Worm (Caenorhabditis elegans) whole organism, L3 larva: Measurements from ENCODE around the gene hrg-9.

Experiments
- ZK546.5 ChIP-seq: sonication (generic microtip); optimal IDR thresholded peaks from 2 replicates; lab custom pipeline; 2017; ENCODE audit warnings: missing biosample characterization, missing genetic modification characterization
- ama-1 ChIP-seq: fragments of 150-350 bp; optimal IDR thresholded peaks from 2 replicates; lab custom pipeline; 2018
- ceh-16 ChIP-seq: sonication (generic microtip); optimal IDR thresholded peaks from 2 replicates; lab custom pipeline; 2017; ENCODE audit warnings: missing biosample characterization, missing genetic modification characterization
- ceh-82 ChIP-seq: fragments of 150-350 bp; optimal IDR thresholded peaks from 2 replicates; lab custom pipeline; 2014; ENCODE audit warnings: missing biosample characterization, missing genetic modification characterization
- ceh-9 ChIP-seq: sonication (generic microtip); optimal IDR thresholded peaks from 2 replicates; lab custom pipeline; 2018; ENCODE audit warnings: missing biosample characterization, missing genetic modification characterization
- daf-12 ChIP-seq: fragments of 150-350 bp; optimal IDR thresholded peaks from 2 replicates; lab custom pipeline; 2014; ENCODE audit warnings: missing biosample characterization, missing genetic modification reagents, missing genetic modification characterization
- egl-27 ChIP-seq: sonication (generic microtip); optimal IDR thresholded peaks from 4 replicates; lab custom pipeline; 2017; ENCODE audit warnings: missing biosample characterization, missing genetic modification reagents, missing genetic modification characterization
- egl-5 ChIP-seq: fragments of 150-350 bp; optimal IDR thresholded peaks from 2 replicates; lab custom pipeline; 2017; ENCODE audit warnings: missing biosample characterization, missing genetic modification reagents, missing genetic modification characterization, inconsistent platforms
- elt-1 ChIP-seq: fragments of 150-350 bp; optimal IDR thresholded peaks from 2 replicates; lab custom pipeline; 2014; ENCODE audit warnings: missing biosample characterization, missing genetic modification characterization
- elt-2 ChIP-seq: sonication (generic microtip); optimal IDR thresholded peaks from 2 replicates; lab custom pipeline; 2016; ENCODE audit warnings: missing genetic modification reagents, mild to moderate bottlenecking, missing genetic modification characterization, missing compliant biosample characterization
- elt-3 ChIP-seq, 3 experiments: fragments of 150-350 bp in 1 of 3; sonication (generic microtip) in 2 of 3; optimal IDR thresholded peaks; 2 replicates in 2 of 3; 4 replicates in 1 of 3; lab custom pipeline; 2014 to 2017; ENCODE audit warnings: missing biosample characterization in 3 of 3, missing genetic modification characterization in 3 of 3
- eor-1 ChIP-seq, 2 experiments: fragments of 150-350 bp; optimal IDR thresholded peaks; 2 replicates each; lab custom pipeline; 2014 to 2018; ENCODE audit warnings: missing biosample characterization in 2 of 2, missing genetic modification characterization in 2 of 2
- fkh-10 ChIP-seq: sonication (generic microtip); optimal IDR thresholded peaks from 2 replicates; lab custom pipeline; 2017; ENCODE audit warnings: missing biosample characterization, missing genetic modification reagents, missing genetic modification characterization
- fkh-2 ChIP-seq: fragments of 150-350 bp; optimal IDR thresholded peaks from 2 replicates; lab custom pipeline; 2014; ENCODE audit warnings: missing biosample characterization, missing genetic modification reagents, missing genetic modification characterization
- fos-1 ChIP-seq: fragments of 150-350 bp; optimal IDR thresholded peaks from 2 replicates; lab custom pipeline; 2014; ENCODE audit warnings: missing biosample characterization, missing genetic modification characterization
- hmg-11 ChIP-seq: sonication (generic microtip); optimal IDR thresholded peaks from 2 replicates; lab custom pipeline; 2016; ENCODE audit warnings: missing genetic modification characterization, missing compliant biosample characterization
- jun-1 ChIP-seq: fragments of 150-350 bp; optimal IDR thresholded peaks from 2 replicates; lab custom pipeline; 2014; ENCODE audit warnings: missing biosample characterization, missing genetic modification reagents, missing genetic modification characterization
- lin-15B ChIP-seq: fragments of 150-350 bp; optimal IDR thresholded peaks from 2 replicates; lab custom pipeline; 2014; ENCODE audit warnings: missing biosample characterization, missing genetic modification characterization
- lin-39 ChIP-seq: fragments of 150-350 bp; optimal IDR thresholded peaks from 2 replicates; lab custom pipeline; 2018; ENCODE audit warnings: missing biosample characterization, missing genetic modification reagents, missing genetic modification characterization
- lsy-12 ChIP-seq: sonication (generic microtip); optimal IDR thresholded peaks from 2 replicates; lab custom pipeline; 2016; ENCODE audit warnings: mild to moderate bottlenecking, missing genetic modification characterization, missing compliant biosample characterization
- mml-1 ChIP-seq: fragments of 150-350 bp; sonication (generic microtip); optimal IDR thresholded peaks from 3 replicates; lab custom pipeline; 2014; ENCODE audit warnings: missing biosample characterization, missing genetic modification characterization
- nfya-1 ChIP-seq: sonication (generic microtip); optimal IDR thresholded peaks from 2 replicates; lab custom pipeline; 2017; ENCODE audit warnings: missing genetic modification characterization, mild to moderate bottlenecking, missing compliant biosample characterization, antibody characterized with exemption, moderate library complexity; ENCODE audit not compliant: insufficient read depth
- nhr-12 ChIP-seq: fragments of 150-350 bp; optimal IDR thresholded peaks from 2 replicates; lab custom pipeline; 2014; ENCODE audit warnings: missing biosample characterization, missing genetic modification characterization
- nhr-23 ChIP-seq: fragments of 150-350 bp; optimal IDR thresholded peaks from 2 replicates; lab custom pipeline; 2014; ENCODE audit warnings: missing biosample characterization, missing genetic modification reagents, missing genetic modification characterization
- nhr-237 ChIP-seq: fragments of 150-350 bp; optimal IDR thresholded peaks from 2 replicates; lab custom pipeline; 2014; ENCODE audit warnings: missing biosample characterization, missing genetic modification characterization
- nhr-25 ChIP-seq: sonication (generic microtip); optimal IDR thresholded peaks from 2 replicates; lab custom pipeline; 2017; ENCODE audit warnings: missing biosample characterization, missing genetic modification characterization
- nhr-43 ChIP-seq: sonication (generic microtip); optimal IDR thresholded peaks from 2 replicates; lab custom pipeline; 2016; ENCODE audit warnings: mild to moderate bottlenecking, missing genetic modification characterization, missing compliant biosample characterization; ENCODE audit not compliant: poor library complexity, severe bottlenecking
- nhr-67 ChIP-seq: fragments of 150-350 bp; optimal IDR thresholded peaks from 2 replicates; lab custom pipeline; 2014; ENCODE audit warnings: missing biosample characterization, missing genetic modification characterization
- nhr-76 ChIP-seq: fragments of 150-350 bp; sonication (generic microtip); optimal IDR thresholded peaks from 5 replicates; lab custom pipeline; 2014; ENCODE audit warnings: missing biosample characterization, missing genetic modification characterization
- nhr-77 ChIP-seq: fragments of 150-350 bp; optimal IDR thresholded peaks from 2 replicates; lab custom pipeline; 2014; ENCODE audit warnings: missing biosample characterization, missing genetic modification characterization
- pha-4 ChIP-seq: fragments of 150-350 bp; optimal IDR thresholded peaks from 2 replicates; lab custom pipeline; 2014; ENCODE audit warnings: missing biosample characterization, missing genetic modification reagents, missing genetic modification characterization
- pqm-1 ChIP-seq: fragments of 150-350 bp; optimal IDR thresholded peaks from 2 replicates; lab custom pipeline; 2017; ENCODE audit warnings: missing biosample characterization, missing genetic modification characterization, inconsistent platforms
- skn-1 ChIP-seq: fragments of 150-350 bp; optimal IDR thresholded peaks from 2 replicates; lab custom pipeline; 2014; ENCODE audit warnings: missing biosample characterization, missing genetic modification characterization
- snpc-4 ChIP-seq: fragments of 150-350 bp; optimal IDR thresholded peaks from 2 replicates; lab custom pipeline; 2014; ENCODE audit warnings: missing biosample characterization, missing genetic modification characterization
- tbx-2 ChIP-seq: sonication (generic microtip); optimal IDR thresholded peaks from 2 replicates; lab custom pipeline; 2016; ENCODE audit warnings: mild to moderate bottlenecking, missing genetic modification characterization, missing compliant biosample characterization
- unc-39 ChIP-seq: sonication (generic microtip); optimal IDR thresholded peaks from 4 replicates; lab custom pipeline; 2017; ENCODE audit warnings: missing biosample characterization, missing genetic modification characterization
- zag-1 ChIP-seq: fragments of 150-350 bp; optimal IDR thresholded peaks from 2 replicates; lab custom pipeline; 2014; ENCODE audit warnings: missing biosample characterization, missing genetic modification characterization
- ztf-11 ChIP-seq: fragments of 150-350 bp; optimal IDR thresholded peaks from 2 replicates; lab custom pipeline; 2014; ENCODE audit warnings: missing biosample characterization, missing genetic modification characterization
- ztf-4 ChIP-seq: fragments of 150-350 bp; optimal IDR thresholded peaks from 2 replicates; lab custom pipeline; 2014; ENCODE audit warnings: missing biosample characterization, missing genetic modification characterization

hrg-9 gene

DNA sequence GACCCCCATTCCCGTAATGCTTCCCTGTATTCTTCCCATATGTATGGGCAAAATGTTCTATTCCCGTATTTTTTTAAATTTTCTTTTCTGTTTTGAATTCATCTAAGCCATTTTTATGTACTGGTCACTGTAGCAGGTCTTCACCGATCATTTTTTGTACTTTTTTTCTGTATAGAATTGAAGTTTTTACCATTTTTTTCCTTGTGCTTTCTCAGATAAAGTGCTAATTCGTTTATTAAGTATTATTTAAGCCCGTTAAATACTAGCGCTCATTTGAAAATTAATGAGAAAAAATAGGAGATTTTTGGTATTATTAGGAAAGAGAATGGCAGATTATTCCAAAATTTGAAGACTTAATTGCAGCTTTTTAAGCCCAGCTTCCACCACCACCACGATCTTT lies 43.6 kb upstream of the hrg-9 start:
- no peak for TF ChIP-seq mml-1 (tag; lab: Kevin White, UChicago)
- no peak for TF ChIP-seq nhr-67
- no peak for TF ChIP-seq hmg-11 (tag; lab: Kevin White, UChicago)
- TF ChIP-seq jun-1 (tag; lab: Kevin White, UChicago) = no peak
- TF ChIP-seq nhr-77 (tag; lab: Kevin White, UChicago) = no peak
- TF ChIP-seq eor-1 (tag; optimal IDR thresholded peaks at IDR 0.05; lab: Kevin White, UChicago) = no peak
- no peak for TF ChIP-seq nhr-237 (tag; lab: Kevin White, UChicago)
- TF ChIP-seq ceh-16 (tag; lab: Kevin White, UChicago) = no peak
- no peak for TF ChIP-seq lin-15B
- TF ChIP-seq nhr-43 = no peak
- no peak for TF ChIP-seq ama-1 (lab: Kevin White, UChicago)

DNA sequence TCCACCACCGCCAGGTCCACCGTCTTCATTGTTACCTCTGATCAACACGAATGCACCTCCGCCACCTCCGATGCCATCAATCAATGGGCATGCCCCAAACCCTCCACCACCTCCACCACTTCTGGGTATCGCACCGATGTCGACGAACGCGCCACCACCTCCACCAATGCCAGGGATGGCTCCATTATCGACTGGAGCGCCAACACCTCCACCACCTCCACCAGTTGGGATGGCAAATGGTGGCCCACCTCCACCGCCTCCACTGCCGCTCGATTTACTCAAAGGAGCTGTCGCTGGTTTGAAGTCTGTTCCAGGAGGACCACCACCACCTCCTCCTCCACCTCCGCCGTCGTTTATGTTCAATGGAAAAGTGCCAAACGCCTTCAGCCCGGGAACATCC lies 41.2 kb upstream of the hrg-9 start:
- TF ChIP-seq ceh-82 (tag; lab: Kevin White, UChicago) = no peak
- no peak for TF ChIP-seq fkh-2 (tag; lab: Kevin White, UChicago)
- no peak for TF ChIP-seq lin-15B
- no peak for TF ChIP-seq ceh-9 (tag; lab: Kevin White, UChicago)
- TF ChIP-seq jun-1 (tag; lab: Kevin White, UChicago) = no peak
- TF ChIP-seq nfya-1 (tag; lab: Kevin White, UChicago) = no peak
- no peak for TF ChIP-seq hmg-11 (tag; lab: Kevin White, UChicago)

DNA sequence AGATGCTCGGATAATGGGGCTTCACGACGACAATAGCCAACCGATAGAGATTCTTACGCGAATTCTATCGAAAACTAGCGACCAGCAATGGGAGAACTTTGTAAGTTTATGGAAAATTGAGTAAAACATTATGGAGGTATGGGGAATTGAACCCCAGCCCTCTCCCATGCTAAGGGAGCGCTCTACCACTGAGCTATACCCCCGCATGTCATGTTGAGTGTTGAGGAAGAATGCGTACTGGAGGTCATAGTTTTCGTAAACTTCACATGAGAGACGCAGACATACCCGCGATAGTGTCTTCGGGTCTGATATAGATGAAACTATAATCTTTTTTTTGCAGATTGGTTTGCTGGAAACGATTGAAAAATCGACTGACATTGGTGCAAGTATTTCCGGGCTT lies 40.2 kb upstream of the hrg-9 start:
- TF ChIP-seq nhr-77 (tag; lab: Kevin White, UChicago) (no peak), zag-1 (tag; lab: Kevin White, UChicago) (no peak), fos-1 (tag; lab: Kevin White, UChicago) (no peak), pha-4 (tag; lab: Kevin White, UChicago) (peak; percentile 66), jun-1 (tag; lab: Kevin White, UChicago) (peak; percentile 34), ztf-11 (tag; lab: Kevin White, UChicago) (no peak), lin-15B (peak; percentile 26), ceh-16 (tag; lab: Kevin White, UChicago) (no peak), ztf-4 (peak; percentile 2), hmg-11 (tag; lab: Kevin White, UChicago) (peak; percentile 88), snpc-4 (tag; lab: Kevin White, UChicago) (peak; percentile 36), lin-39 (tag; lab: Kevin White, UChicago) (peak; percentile 85), nhr-76 (tag; lab: Kevin White, UChicago) (no peak), nfya-1 (tag; lab: Kevin White, UChicago) (no peak), tbx-2 (tag; lab: Kevin White, UChicago) (peak; percentile 43), unc-39 (tag; lab: Kevin White, UChicago) (no peak), daf-12 (no peak), nhr-43 (peak; percentile 89), skn-1 (tag; lab: Kevin White, UChicago) (peak; percentile 11), elt-1 (no peak), elt-2 (tag; lab: Kevin White, UChicago) (peak; percentile 61), fkh-10 (GFP tag; lab: Kevin White, UChicago) (no peak), nhr-12 (tag; lab: Kevin White, UChicago) (no peak), egl-27 (tag; lab: Kevin White, UChicago) (no peak), nhr-25 (peak; percentile 75), elt-3 (tag; optimal IDR thresholded peaks at IDR 0.05; lab: Kevin White, UChicago) (no peak), ZK546.5 (no peak), lsy-12 (peak; percentile 52), nhr-23 (peak; percentile 41), pqm-1 (tag; lab: Kevin White, UChicago) (peak; percentile 9), nhr-67 (no peak), egl-5 (tag; lab: Kevin White, UChicago) (no peak), fkh-2 (tag; lab: Kevin White, UChicago) (no peak), eor-1 (tag; optimal IDR thresholded peaks at IDR 0.05; lab: Kevin White, UChicago) (no peak), ama-1 (lab: Kevin White, UChicago) (no peak)
